Worm (Caenorhabditis elegans): ENCODE data around the gene T09F3.7.

T09F3.7 gene

DNA sequence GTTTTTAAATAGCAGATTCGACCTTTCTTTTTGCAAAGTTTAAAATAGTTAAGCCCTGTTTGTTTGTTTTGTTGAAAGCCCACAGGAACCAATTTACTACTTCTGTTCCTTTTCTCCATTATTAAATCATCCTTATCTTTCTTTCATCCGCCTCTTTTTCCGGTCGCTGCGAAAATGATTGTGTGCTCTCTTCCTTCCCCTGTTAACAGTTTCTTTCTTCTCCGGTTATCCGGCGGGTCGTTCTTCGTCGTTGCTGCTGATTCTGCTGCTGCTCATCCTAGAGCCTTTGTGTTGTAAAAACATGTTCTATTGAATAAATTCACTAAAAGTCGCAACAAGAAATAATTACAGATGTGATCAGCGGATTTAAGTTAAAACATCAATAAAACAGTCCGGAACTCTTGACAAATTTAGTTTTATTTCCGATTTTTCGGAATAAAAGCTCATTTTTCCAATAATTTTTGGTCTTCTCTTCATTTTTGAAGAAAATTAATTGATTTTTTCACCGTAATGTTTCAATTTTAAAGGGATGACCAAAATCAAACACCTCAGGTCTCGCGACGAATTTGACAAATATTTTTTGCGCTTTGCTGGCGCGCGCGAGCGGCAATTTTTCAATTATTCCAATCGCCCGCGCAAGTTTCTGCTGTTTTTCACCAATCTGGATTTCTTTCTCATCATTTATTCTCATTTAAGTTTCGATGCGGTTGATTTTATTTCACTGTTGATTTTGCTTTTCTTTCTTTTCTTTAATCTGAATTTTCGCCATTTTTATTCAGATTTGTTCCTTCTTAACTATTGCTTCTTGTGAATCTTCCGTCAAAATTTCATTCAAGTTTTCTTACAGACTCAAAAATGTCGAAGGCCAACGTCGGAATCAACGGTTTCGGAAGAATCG lies 2.6 kb downstream of the T09F3.7 start, which contains the start of gene gpd-1:
Gene gpd-1 (plus strand): TSS at position 848 of the 898 bp plus-strand sequence.
- TF ChIP-seq ztf-11 (tag; optimal IDR thresholded peaks at IDR 0.05) = no peak
- no peak for TF ChIP-seq gmeb-1 (tag; optimal IDR thresholded peaks at IDR 0.05)
- no peak for TF ChIP-seq crh-2 (tag; optimal IDR thresholded peaks at IDR 0.05)
- no peak for TF ChIP-seq skn-1 (tag; optimal IDR thresholded peaks at IDR 0.05)
- no peak for TF ChIP-seq nhr-129 (tag; optimal IDR thresholded peaks at IDR 0.05)
- TF ChIP-seq nhr-10 (tag; optimal IDR thresholded peaks at IDR 0.05) = no peak
- no peak for TF ChIP-seq nhr-6 (tag; optimal IDR thresholded peaks at IDR 0.05)
- TF ChIP-seq C34F6.9 (tag; optimal IDR thresholded peaks at IDR 0.05) = no peak
- TF ChIP-seq blmp-1 (tag; optimal IDR thresholded peaks at IDR 0.05; ENCODE audit: insufficient read depth) = no peak
- TF ChIP-seq unc-62 (GFP tag; optimal IDR thresholded peaks at IDR 0.05) = no peak
- TF ChIP-seq snpc-4 (tag; optimal IDR thresholded peaks at IDR 0.05) = no peak
- TF ChIP-seq nhr-237 (tag; optimal IDR thresholded peaks at IDR 0.05) = no peak
- no peak for TF ChIP-seq sma-9 (GFP tag; optimal IDR thresholded peaks at IDR 0.05)
- no peak for TF ChIP-seq sma-9 (tag; optimal IDR thresholded peaks at IDR 0.05)
- no peak for TF ChIP-seq nhr-77 (tag; optimal IDR thresholded peaks at IDR 0.05)
- TF ChIP-seq Y55F3AM.14 (GFP tag; optimal IDR thresholded peaks at IDR 0.05) = no peak
- TF ChIP-seq ceh-82 (tag; optimal IDR thresholded peaks at IDR 0.05) = no peak

DNA sequence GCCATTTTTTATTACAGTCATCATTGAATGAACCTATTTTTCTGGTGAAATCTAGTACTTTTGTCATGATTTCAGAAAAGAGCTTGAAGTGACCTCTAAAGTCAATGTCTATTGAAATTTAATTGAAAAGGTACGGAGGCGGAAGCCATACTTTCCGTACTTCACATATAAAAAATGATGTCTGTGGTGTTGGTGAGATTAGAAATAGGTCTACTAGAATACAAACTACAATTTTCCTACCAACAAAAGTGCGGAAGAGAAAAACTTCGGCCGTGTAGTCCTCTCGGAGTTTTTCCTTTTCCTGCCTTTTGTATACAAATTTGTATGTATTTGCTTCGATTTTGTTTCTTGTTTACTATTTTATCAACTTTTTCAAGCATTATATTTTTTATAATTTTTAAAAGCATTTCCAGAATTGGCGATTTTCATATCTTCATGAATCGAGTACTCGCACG lies 4.4 kb downstream of the T09F3.7 start, which contains the start of gene T09F3.4:
Gene T09F3.4 (plus strand): TSS at position 405 of the 455 bp plus-strand sequence.
- TF ChIP-seq F13H6.1 (tag; optimal IDR thresholded peaks at IDR 0.05) (peak; percentile 45), unc-55 (GFP tag; optimal IDR thresholded peaks at IDR 0.05) (peak; percentile 81), lin-11 (tag; optimal IDR thresholded peaks at IDR 0.05) (no peak), zag-1 (tag; optimal IDR thresholded peaks at IDR 0.05) (no peak), nhr-237 (tag; optimal IDR thresholded peaks at IDR 0.05) (no peak), fos-1 (tag; optimal IDR thresholded peaks at IDR 0.05) (no peak), unc-62 (GFP tag; optimal IDR thresholded peaks at IDR 0.05) (no peak), nhr-23 (tag; optimal IDR thresholded peaks at IDR 0.05) (no peak), ama-1 (optimal IDR thresholded peaks at IDR 0.05) (no peak), nhr-25 (tag; optimal IDR thresholded peaks at IDR 0.05) (peak; percentile 65), aly-2 (tag; optimal IDR thresholded peaks at IDR 0.05) (no peak), mbf-1 (tag; optimal IDR thresholded peaks at IDR 0.05) (no peak), nhr-10 (tag; optimal IDR thresholded peaks at IDR 0.05) (no peak), sem-4 (tag; optimal IDR thresholded peaks at IDR 0.05) (peak; percentile 19), ztf-1 (GFP tag; conservative IDR thresholded peaks at IDR 0.05) (no peak), C34F6.9 (tag; optimal IDR thresholded peaks at IDR 0.05) (peak; percentile 43), ceh-82 (tag; optimal IDR thresholded peaks at IDR 0.05) (no peak), nhr-21 (tag; optimal IDR thresholded peaks at IDR 0.05) (no peak), elt-1 (tag; optimal IDR thresholded peaks at IDR 0.05) (no peak), ztf-4 (tag; optimal IDR thresholded peaks at IDR 0.05) (no peak), elt-3 (tag; optimal IDR thresholded peaks at IDR 0.05) (no peak), ztf-11 (tag; optimal IDR thresholded peaks at IDR 0.05) (no peak), Y55F3AM.14 (GFP tag; optimal IDR thresholded peaks at IDR 0.05) (no peak), sma-3 (GFP tag; optimal IDR thresholded peaks at IDR 0.05) (peak; percentile 65), gmeb-1 (tag; optimal IDR thresholded peaks at IDR 0.05) (peak; percentile 72), dmd-4 (tag; optimal IDR thresholded peaks at IDR 0.05) (no peak), ZK546.5 (tag; optimal IDR thresholded peaks at IDR 0.05) (no peak), crh-2 (tag; optimal IDR thresholded peaks at IDR 0.05) (peak; percentile 63), nhr-12 (tag; optimal IDR thresholded peaks at IDR 0.05) (no peak), lin-13 (GFP tag; optimal IDR thresholded peaks at IDR 0.05) (peak; percentile 56), blmp-1 (tag; optimal IDR thresholded peaks at IDR 0.05; ENCODE audit: insufficient read depth) (no peak), mdl-1 (tag; optimal IDR thresholded peaks at IDR 0.05) (no peak), alr-1 (tag; optimal IDR thresholded peaks at IDR 0.05) (no peak), nhr-129 (tag; optimal IDR thresholded peaks at IDR 0.05) (no peak), skn-1 (tag; optimal IDR thresholded peaks at IDR 0.05) (no peak), egl-27 (tag; optimal IDR thresholded peaks at IDR 0.05) (no peak), lin-39 (tag; optimal IDR thresholded peaks at IDR 0.05) (no peak), peb-1 (tag; optimal IDR thresholded peaks at IDR 0.05) (no peak), unc-39 (tag; optimal IDR thresholded peaks at IDR 0.05) (no peak), sma-9 (GFP tag; optimal IDR thresholded peaks at IDR 0.05) (peak; percentile 87), sma-9 (tag; optimal IDR thresholded peaks at IDR 0.05) (no peak), nhr-6 (tag; optimal IDR thresholded peaks at IDR 0.05) (no peak), R02D3.7 (tag; optimal IDR thresholded peaks at IDR 0.05) (no peak), snpc-4 (tag; optimal IDR thresholded peaks at IDR 0.05) (no peak), nhr-11 (tag; optimal IDR thresholded peaks at IDR 0.05) (no peak), ceh-16 (tag; optimal IDR thresholded peaks at IDR 0.05) (no peak), lsy-2 (tag; optimal IDR thresholded peaks at IDR 0.05) (peak; percentile 18 to 75), nhr-77 (tag; optimal IDR thresholded peaks at IDR 0.05) (no peak), mab-5 (tag; optimal IDR thresholded peaks at IDR 0.05) (no peak)
